Worm (Caenorhabditis elegans): ENCODE data around the gene C01G10.5.

Gene C01G10.5

ce11 chrV:15065068-15065744, 24.1 kb downstream of the C01G10.5 start, which contains the start of gene C25D7.9 (continued):
- TF ChIP-seq tag-97 (GFP tag; IDR thresholded peaks at IDR 0.05) (no peak), pha-4 (GFP tag; IDR thresholded peaks at IDR 0.05) (no peak), pha-4 (tag; optimal IDR thresholded peaks at IDR 0.05) (no peak), hlh-11 (tag; optimal IDR thresholded peaks at IDR 0.05) (peak; percentile 56), php-3 (GFP tag; IDR thresholded peaks at IDR 0.05) (no peak), cey-2 (tag; optimal IDR thresholded peaks at IDR 0.05; ENCODE audit: borderline replicate concordance, insufficient read depth) (no peak), zfp-3 (GFP tag; conservative IDR thresholded peaks at IDR 0.05) (no peak), lin-1 (GFP tag; IDR thresholded peaks at IDR 0.05) (no peak), sdz-12 (GFP tag; optimal IDR thresholded peaks at IDR 0.05) (no peak), egl-43 (GFP tag; IDR thresholded peaks at IDR 0.05) (0 out of 2 replicates have a peak, but pooled peaks have one; percentile 34), lim-7 (GFP tag; IDR thresholded peaks at IDR 0.05) (no peak), ceh-82 (tag; optimal IDR thresholded peaks at IDR 0.05) (no peak), F44E2.7 (GFP tag; IDR thresholded peaks at IDR 0.05) (no peak), lin-39 (tag; optimal IDR thresholded peaks at IDR 0.05) (no peak), Y48G9A.11 (GFP tag; IDR thresholded peaks at IDR 0.05) (no peak), ces-1 (GFP tag; optimal IDR thresholded peaks at IDR 0.05) (no peak), ceh-20 (GFP tag; IDR thresholded peaks at IDR 0.05) (no peak), gei-8 (GFP tag; optimal IDR thresholded peaks at IDR 0.05) (no peak), dpl-1 (GFP tag; optimal IDR thresholded peaks at IDR 0.05) (peak; percentile 31), aly-2 (tag; optimal IDR thresholded peaks at IDR 0.05) (no peak), dmd-8 (GFP tag; IDR thresholded peaks at IDR 0.05) (no peak), zip-11 (GFP tag; IDR thresholded peaks at IDR 0.05) (no peak), ctbp-1 (GFP tag; IDR thresholded peaks at IDR 0.05) (no peak), lsy-2 (tag; optimal IDR thresholded peaks at IDR 0.05) (peak in 1 of 2 experiments; percentile 28), ceh-28 (tag; optimal IDR thresholded peaks at IDR 0.05) (no peak), nhr-111 (GFP tag; optimal IDR thresholded peaks at IDR 0.05) (no peak), lin-13 (GFP tag; optimal IDR thresholded peaks at IDR 0.05) (peak; percentile 10), lin-38 (GFP tag; IDR thresholded peaks at IDR 0.05) (0 out of 2 replicates have a peak, but pooled peaks have one; percentile 7), nhr-28 (tag; optimal IDR thresholded peaks at IDR 0.05) (no peak), ceh-32 (tag; optimal IDR thresholded peaks at IDR 0.05; ENCODE audit: poor library complexity) (no peak), dve-1 (tag; optimal IDR thresholded peaks at IDR 0.05; ENCODE audit: insufficient read depth) (peak; percentile 26), arid-1 (GFP tag; conservative IDR thresholded peaks at IDR 0.05) (no peak), nhr-102 (tag; optimal IDR thresholded peaks at IDR 0.05) (no peak), nhr-237 (tag; optimal IDR thresholded peaks at IDR 0.05) (no peak), tra-1 (GFP tag; IDR thresholded peaks at IDR 0.05) (no peak), lin-15B (tag; optimal IDR thresholded peaks at IDR 0.05) (no peak), nhr-6 (tag; optimal IDR thresholded peaks at IDR 0.05) (peak; percentile 60), nhr-25 (tag; optimal IDR thresholded peaks at IDR 0.05; ENCODE audit: borderline replicate concordance, insufficient read depth) (no peak), snpc-1.2 (GFP tag; IDR thresholded peaks at IDR 0.05) (no peak), saeg-2 (GFP tag; IDR thresholded peaks at IDR 0.05) (no peak), spr-3 (GFP tag; optimal IDR thresholded peaks at IDR 0.05) (peak; percentile 38), ZK337.2 (GFP tag; IDR thresholded peaks at IDR 0.05) (no peak), mes-2 (tag; optimal IDR thresholded peaks at IDR 0.05; ENCODE audit: poor library complexity, severe bottlenecking) (peak; percentile 53), nhr-76 (tag; optimal IDR thresholded peaks at IDR 0.05) (no peak), mep-1 (tag; optimal IDR thresholded peaks at IDR 0.05) (peak; percentile 28), hmg-1.1 (GFP tag; IDR thresholded peaks at IDR 0.05) (peak; percentile 40; the same call in 1 of the 2 replicates), pqm-1 (tag; optimal IDR thresholded peaks at IDR 0.05) (no peak), set-16 (GFP tag; IDR thresholded peaks at IDR 0.05) (peak; percentile 52), unc-62 (GFP tag; optimal IDR thresholded peaks at IDR 0.05 in 1 of 2) (no peak), unc-62 (tag; optimal IDR thresholded peaks at IDR 0.05) (no peak)

Data from whole organism, L4 larva.